Fruit fly (Drosophila melanogaster): ENCODE data around the gene ome.

- TF ChIP-seq gl (tag; optimal IDR thresholded peaks at IDR 0.05) (no peak), CG10348 (GFP tag; IDR thresholded peaks at IDR 0.05) (no peak), CG8159 (tag; optimal IDR thresholded peaks at IDR 0.05) (no peak), CG8301 (tag; optimal IDR thresholded peaks at IDR 0.05) (no peak), Ets98B (GFP tag; IDR thresholded peaks at IDR 0.05) (no peak), D1 (tag; optimal IDR thresholded peaks at IDR 0.05) (no peak), CG4496 (GFP tag; IDR thresholded peaks at IDR 0.05) (no peak), Snoo (tag; optimal IDR thresholded peaks at IDR 0.05) (no peak), CG12605 (GFP tag; IDR thresholded peaks at IDR 0.05) (no peak)
Observed at dm6 chr3L:14686251-14686650, 13.6 kb downstream of the ome start.
